Worm (Caenorhabditis elegans) whole organism, L3 larva: Measurements from ENCODE around the gene dyf-2.

Source experiments
- fkh-10 ChIP-seq: sonication (generic microtip); optimal IDR thresholded peaks from 2 replicates; lab custom pipeline; 2017; ENCODE audit warnings: missing biosample characterization, missing genetic modification reagents, missing genetic modification characterization
- sea-2 ChIP-seq: fragments of 150-350 bp; sonication (generic microtip); optimal IDR thresholded peaks from 4 replicates; lab custom pipeline; 2014; ENCODE audit warnings: missing biosample characterization, missing genetic modification reagents, missing genetic modification characterization

ce11 chrIII:13648540-13648939 lies 37.7 kb downstream of the dyf-2 start:
- TF ChIP-seq sea-2 (GFP tag; lab: Kevin White, UChicago): no peak
- no peak for TF ChIP-seq fkh-10 (GFP tag; lab: Kevin White, UChicago)
